Fruit fly (Drosophila melanogaster) whole organism, wandering third instar larva: Measurements from ENCODE around the gene CG42268.

Source experiments
- CG32264 ChIP-seq: fragments of 200-800 bp; sonication (Bioruptor generic); optimal IDR thresholded peaks from 2 replicates; lab custom pipeline; 2016; ENCODE audit warnings: missing biosample characterization, missing genetic modification characterization
- CG9705 ChIP-seq: fragments of 200-800 bp; sonication (Bioruptor generic); optimal IDR thresholded peaks from 2 replicates; lab custom pipeline; 2018; ENCODE audit warnings: missing biosample characterization, mild to moderate bottlenecking, missing genetic modification characterization
- CrebA ChIP-seq: fragments of 200-800 bp; sonication (Bioruptor generic); optimal IDR thresholded peaks from 2 replicates; lab custom pipeline; 2016; ENCODE audit warnings: missing biosample characterization, mild to moderate bottlenecking, missing genetic modification characterization, borderline replicate concordance
- Dfd ChIP-seq: fragments of >200 bp; optimal IDR thresholded peaks from 2 replicates; lab custom pipeline; 2017; ENCODE audit warnings: missing biosample characterization, missing genetic modification characterization
- Dif ChIP-seq: fragments of 200-275, 200-300 bp; sonication (Bioruptor generic); optimal IDR thresholded peaks from 2 replicates; lab custom pipeline; 2018; ENCODE audit warnings: missing biosample characterization, missing genetic modification characterization; ENCODE audit not compliant: partially characterized antibody
- GATAd ChIP-seq: sonication (Bioruptor generic); optimal IDR thresholded peaks from 2 replicates; lab custom pipeline; 2016; ENCODE audit warnings: missing biosample characterization, missing genetic modification characterization
- HLH106 ChIP-seq: fragments of 200-800 bp; optimal IDR thresholded peaks from 3 replicates; lab custom pipeline; 2019; ENCODE audit warnings: missing biosample characterization, mild to moderate bottlenecking, missing genetic modification characterization, moderate library complexity
- Hr83 ChIP-seq: fragments of 200-300 bp; sonication (Bioruptor generic); optimal IDR thresholded peaks from 2 replicates; lab custom pipeline; 2016; ENCODE audit warnings: missing biosample characterization, mild to moderate bottlenecking, missing genetic modification characterization, moderate library complexity; ENCODE audit not compliant: poor library complexity, severe bottlenecking
- Jra ChIP-seq: sonication (Bioruptor generic); optimal IDR thresholded peaks from 2 replicates; lab custom pipeline; 2016; ENCODE audit warnings: missing biosample characterization, missing genetic modification characterization
- Myc ChIP-seq: fragments of >200 bp; optimal IDR thresholded peaks from 2 replicates; lab custom pipeline; 2017
- OdsH ChIP-seq: fragments of 200-800 bp; sonication (Bioruptor generic); optimal IDR thresholded peaks from 2 replicates; lab custom pipeline; 2016; ENCODE audit warnings: missing biosample characterization, mild to moderate bottlenecking, missing genetic modification characterization
- Rel ChIP-seq, 2 experiments: fragments of 200-800 bp; sonication (Bioruptor generic) in 1 of 2; optimal IDR thresholded peaks; 2 replicates in 1 of 2; 3 replicates in 1 of 2; lab custom pipeline; 2016 to 2019; ENCODE audit warnings: mild to moderate bottlenecking in 2 of 2, missing biosample characterization in 2 of 2, missing genetic modification characterization in 2 of 2, moderate library complexity in 1 of 2
- Sp1 ChIP-seq: fragments of 200-800 bp; sonication (Bioruptor generic); optimal IDR thresholded peaks from 3 replicates; lab custom pipeline; 2019; ENCODE audit warnings: missing biosample characterization, mild to moderate bottlenecking, missing genetic modification characterization, moderate library complexity
- Vsx2 ChIP-seq: fragments of 200-300, 225-300 bp; sonication (Bioruptor generic); optimal IDR thresholded peaks from 2 replicates; lab custom pipeline; 2018; ENCODE audit warnings: missing biosample characterization, missing genetic modification characterization; ENCODE audit not compliant: partially characterized antibody
- br ChIP-seq: fragments of 200-800 bp; sonication (Bioruptor generic); optimal IDR thresholded peaks from 2 replicates; lab custom pipeline; 2016; ENCODE audit warnings: missing biosample characterization, missing genetic modification characterization
- dl ChIP-seq, 2 experiments: fragments of 175-275, 200-275 bp in 1 of 2; fragments of 200-275 bp in 1 of 2; sonication (Bioruptor generic); optimal IDR thresholded peaks; lab custom pipeline; 2018; ENCODE audit warnings: mild to moderate bottlenecking in 2 of 2, missing biosample characterization in 2 of 2, missing genetic modification characterization in 2 of 2, moderate library complexity in 2 of 2; ENCODE audit not compliant: partially characterized antibody in 2 of 2, insufficient read depth in 1 of 2
- dsf ChIP-seq: sonication (Bioruptor generic); optimal IDR thresholded peaks from 2 replicates; lab custom pipeline; 2016; ENCODE audit warnings: missing biosample characterization, missing genetic modification characterization, borderline replicate concordance
- ey ChIP-seq: fragments of 200-800 bp; sonication (Bioruptor generic); optimal IDR thresholded peaks from 2 replicates; lab custom pipeline; 2016; ENCODE audit warnings: missing biosample characterization, missing genetic modification characterization
- foxo ChIP-seq, 2 experiments: fragments of 200-800 bp; sonication (Bioruptor generic); optimal IDR thresholded peaks; 2 replicates in 1 of 2; 3 replicates in 1 of 2; lab custom pipeline; 2016 to 2017; ENCODE audit warnings: missing biosample characterization in 2 of 2, missing genetic modification characterization in 2 of 2
- fru ChIP-seq: fragments of 200-800 bp; sonication (Bioruptor generic); optimal IDR thresholded peaks from 3 replicates; lab custom pipeline; 2016; ENCODE audit warnings: missing biosample characterization, mild to moderate bottlenecking, missing genetic modification characterization
- h ChIP-seq: fragments of 200-800 bp; sonication (Bioruptor generic); optimal IDR thresholded peaks from 3 replicates; lab custom pipeline; 2016; ENCODE audit warnings: missing biosample characterization, mild to moderate bottlenecking, missing genetic modification characterization
- jim ChIP-seq: fragments of 175-275, 200-325 bp; sonication (Bioruptor generic); optimal IDR thresholded peaks from 2 replicates; lab custom pipeline; 2016; ENCODE audit warnings: missing biosample characterization, mild to moderate bottlenecking, missing genetic modification characterization
- lola ChIP-seq: fragments of >200 bp; optimal IDR thresholded peaks from 2 replicates; lab custom pipeline; 2017; ENCODE audit warnings: missing biosample characterization, missing genetic modification characterization
- pan ChIP-seq: fragments of >200 bp; optimal IDR thresholded peaks from 2 replicates; lab custom pipeline; 2017
- psq ChIP-seq: fragments of 200-800 bp; sonication (Bioruptor generic); optimal IDR thresholded peaks from 3 replicates; lab custom pipeline; 2017; ENCODE audit warnings: missing biosample characterization, mild to moderate bottlenecking, missing genetic modification characterization, moderate library complexity
- rgr ChIP-seq: fragments of 200-800 bp; sonication (Bioruptor generic); optimal IDR thresholded peaks from 3 replicates; lab custom pipeline; 2016; ENCODE audit warnings: missing biosample characterization, mild to moderate bottlenecking, missing genetic modification characterization
- sage ChIP-seq: fragments of 200-800 bp; sonication (Bioruptor generic); optimal IDR thresholded peaks from 2 replicates; lab custom pipeline; 2016; ENCODE audit warnings: missing biosample characterization, mild to moderate bottlenecking, missing genetic modification characterization
- sv ChIP-seq: fragments of 200-800 bp; sonication (Bioruptor generic); optimal IDR thresholded peaks from 3 replicates; lab custom pipeline; 2016; ENCODE audit warnings: missing biosample characterization, missing genetic modification characterization
- tai ChIP-seq: sonication (Bioruptor generic); optimal IDR thresholded peaks from 2 replicates; lab custom pipeline; 2016; ENCODE audit warnings: missing biosample characterization, missing genetic modification characterization
- usp ChIP-seq: fragments of >200 bp; optimal IDR thresholded peaks from 2 replicates; lab custom pipeline; 2017; ENCODE audit warnings: missing biosample characterization, missing genetic modification characterization

CG42268 gene

DNA sequence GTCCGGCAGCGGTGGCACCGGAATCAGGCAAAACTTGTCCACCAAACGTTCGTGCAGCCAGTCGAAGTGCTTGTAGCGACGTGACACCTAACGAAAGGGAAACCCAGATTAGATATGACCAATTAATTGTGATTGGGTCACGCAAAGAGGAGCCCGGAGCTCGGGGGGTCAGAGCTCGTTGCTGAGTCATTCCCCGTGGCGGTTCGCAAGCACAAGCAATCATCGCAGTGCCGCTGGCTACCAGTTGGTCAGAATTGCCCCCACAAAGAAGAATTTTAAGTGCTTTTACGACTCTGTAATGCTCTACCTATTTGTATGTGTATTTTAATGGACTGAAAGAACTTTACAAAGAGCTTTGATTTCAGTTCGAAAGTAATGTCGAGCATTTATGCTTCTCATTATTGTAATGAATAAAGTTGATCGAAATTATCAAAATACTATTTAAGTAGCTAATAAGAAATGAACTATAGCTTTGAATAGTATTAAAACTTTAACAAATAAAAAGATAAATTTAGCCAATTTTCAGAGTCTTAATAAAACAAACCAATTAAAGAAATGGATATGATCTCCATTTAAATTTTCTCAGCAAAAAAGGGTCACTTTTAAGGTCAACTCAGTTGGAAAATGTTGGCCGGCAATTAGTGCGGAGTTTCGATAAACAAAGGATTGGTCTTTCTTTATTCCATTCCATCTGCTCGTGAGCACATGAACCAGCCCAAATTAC lies 48.0 kb downstream of the CG42268 start:
- TF ChIP-seq Vsx2 (GFP tag; lab: Kevin White, UChicago) (no peak), ey (GFP tag; lab: Kevin White, UChicago) (peak; percentile 16), Jra (no peak), psq (GFP tag; lab: Kevin White, UChicago) (peak; percentile 24), dl (GFP tag; optimal IDR thresholded peaks at IDR 0.05; lab: Kevin White, UChicago; ENCODE audit: insufficient read depth in 1 of 2, partially characterized antibody in 2 of 2) (no peak), Dif (GFP tag; lab: Kevin White, UChicago) (no peak), OdsH (GFP tag; lab: Kevin White, UChicago) (peak; percentile 19), rgr (GFP tag; lab: Kevin White, UChicago) (no peak), h (GFP tag; lab: Kevin White, UChicago) (peak; percentile 39), Myc (no peak), foxo (GFP tag; optimal IDR thresholded peaks at IDR 0.05; lab: Kevin White, UChicago) (peak in 1 of 2 experiments; percentile 40)
- TF ChIP-seq, all 38 proteins: peak for 5

DNA sequence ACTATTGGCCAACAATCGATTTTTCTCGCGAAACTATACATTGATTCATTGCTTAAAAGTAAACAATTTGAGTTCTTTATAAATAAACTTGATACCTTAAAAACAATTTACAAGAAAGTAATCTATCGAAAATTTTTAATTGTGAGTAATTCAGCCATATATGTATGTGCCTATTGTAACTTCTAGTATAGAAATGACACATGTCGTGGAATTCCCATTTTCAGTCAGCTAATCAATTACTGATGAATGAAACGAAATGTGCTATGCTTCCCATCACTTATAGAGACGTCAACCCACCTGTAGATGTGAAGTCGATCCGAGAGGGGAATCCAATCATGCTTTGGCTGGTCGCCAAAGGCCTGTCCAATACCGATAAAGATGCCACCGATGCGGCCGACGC lies 49.0 kb downstream of the CG42268 start:
- TF ChIP-seq Rel (GFP tag; optimal IDR thresholded peaks at IDR 0.05; lab: Kevin White, UChicago) (no peak), Rel (tag; optimal IDR thresholded peaks at IDR 0.05; lab: Kevin White, UChicago) (peak; percentile 95), HLH106 (no peak), usp (GFP tag; lab: Kevin White, UChicago) (no peak)

DNA sequence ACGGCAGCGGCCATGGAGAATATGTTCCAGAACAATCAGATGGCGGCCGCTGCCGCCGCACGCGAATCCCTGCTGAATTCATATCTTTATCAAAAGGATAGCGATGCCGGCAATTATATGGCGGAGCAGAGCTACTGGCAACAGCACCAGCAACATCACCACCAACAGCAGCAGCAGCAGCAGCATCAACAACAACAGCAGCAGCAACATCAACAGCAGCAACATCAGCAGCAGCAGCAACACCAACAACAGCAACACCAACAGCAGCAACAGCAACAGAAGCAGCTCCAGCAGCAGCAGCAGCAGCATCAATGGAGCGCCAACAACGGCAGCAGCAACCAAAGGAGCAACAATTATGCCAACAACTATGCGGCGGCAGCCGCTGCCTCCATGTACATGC lies 51.4 kb downstream of the CG42268 start:
- TF ChIP-seq Dfd (GFP tag; lab: Kevin White, UChicago) (peak; percentile 96), fru (GFP tag; lab: Kevin White, UChicago) (no peak)
- TF ChIP-seq, all 38 proteins: peak for 1

- TF ChIP-seq Dif (GFP tag; lab: Kevin White, UChicago) = no peak
- no peak for TF ChIP-seq Hr83 (GFP tag; lab: Kevin White, UChicago)
- no peak for TF ChIP-seq Rel (GFP tag; optimal IDR thresholded peaks at IDR 0.05; lab: Kevin White, UChicago)
- no peak for TF ChIP-seq Rel (tag; optimal IDR thresholded peaks at IDR 0.05; lab: Kevin White, UChicago)
- no peak for TF ChIP-seq CrebA (GFP tag; lab: Kevin White, UChicago)
- no peak for TF ChIP-seq foxo (GFP tag; optimal IDR thresholded peaks at IDR 0.05; lab: Kevin White, UChicago)
- no peak for TF ChIP-seq GATAd
- no peak for TF ChIP-seq Sp1 (GFP tag; lab: Kevin White, UChicago)
- no peak for TF ChIP-seq CG9705 (GFP tag; lab: Kevin White, UChicago)
- no peak for TF ChIP-seq tai (GFP tag; lab: Kevin White, UChicago)
- no peak for TF ChIP-seq lola (GFP tag; lab: Kevin White, UChicago)
- no peak for TF ChIP-seq br (GFP tag; lab: Kevin White, UChicago)
These were observed 54.6 kb downstream of the CG42268 start for dm6 chr3L:9705591-9705990.

DNA sequence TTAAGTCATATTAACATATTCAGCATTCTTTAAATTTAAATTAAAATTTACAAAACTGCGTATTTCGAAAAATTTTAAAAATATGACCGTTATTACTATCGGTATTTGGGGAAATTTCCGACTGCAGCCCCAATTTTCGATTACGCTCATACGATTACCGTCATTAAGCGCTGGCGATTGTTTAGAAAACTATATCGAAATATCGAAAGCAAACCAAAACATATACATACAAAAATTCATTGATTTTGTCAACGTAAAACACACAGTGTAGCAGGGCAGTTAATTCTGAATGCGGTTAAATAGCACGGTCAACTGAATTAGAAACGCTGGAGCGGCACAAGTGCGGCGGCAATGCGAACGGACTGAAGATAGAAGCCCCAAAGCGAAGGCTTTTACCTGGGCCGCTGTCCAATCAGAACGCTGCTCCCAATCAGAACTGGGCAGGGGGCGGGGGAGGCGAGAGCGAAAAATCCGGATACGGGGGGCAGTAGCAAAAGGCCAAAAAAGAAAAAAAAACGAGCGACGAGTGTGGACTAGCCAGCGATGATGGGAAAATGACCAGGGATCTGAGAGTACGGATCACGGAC lies 55.9 kb downstream of the CG42268 start, which contains the start of gene CG16711:
Gene CG16711, plus strand, starts transcription at position 170 of the 587 bp plus-strand sequence.
- TF ChIP-seq dl (GFP tag; optimal IDR thresholded peaks at IDR 0.05; lab: Kevin White, UChicago; ENCODE audit: insufficient read depth in 1 of 2, partially characterized antibody in 2 of 2) = no peak
- TF ChIP-seq Rel (GFP tag; optimal IDR thresholded peaks at IDR 0.05; lab: Kevin White, UChicago) = no peak
- peak; percentile 38 for TF ChIP-seq Rel (tag; optimal IDR thresholded peaks at IDR 0.05; lab: Kevin White, UChicago)
- no peak for TF ChIP-seq rgr (GFP tag; lab: Kevin White, UChicago)

- TF ChIP-seq Dif (GFP tag; lab: Kevin White, UChicago) (no peak), dsf (GFP tag; lab: Kevin White, UChicago) (no peak), dl (GFP tag; optimal IDR thresholded peaks at IDR 0.05; lab: Kevin White, UChicago; ENCODE audit: insufficient read depth in 1 of 2, partially characterized antibody in 2 of 2) (no peak), sv (GFP tag; lab: Kevin White, UChicago) (no peak), Jra (no peak), jim (GFP tag; lab: Kevin White, UChicago) (no peak), pan (lab: Kevin White, UChicago) (no peak), foxo (GFP tag; optimal IDR thresholded peaks at IDR 0.05; lab: Kevin White, UChicago) (no peak), Myc (no peak), sage (GFP tag; lab: Kevin White, UChicago) (no peak), CG32264 (no peak), GATAd (no peak), ey (GFP tag; lab: Kevin White, UChicago) (no peak), rgr (GFP tag; lab: Kevin White, UChicago) (no peak), lola (GFP tag; lab: Kevin White, UChicago) (no peak), CrebA (GFP tag; lab: Kevin White, UChicago) (no peak), tai (GFP tag; lab: Kevin White, UChicago) (no peak)
These were observed 56.7 kb downstream of the CG42268 start, which contains the start of gene CG6761 for dm6 chr3L:9703495-9703894. Gene CG6761, minus strand, starts transcription at chr3L:9703595.
